Worm (Caenorhabditis elegans) whole organism, L3 larva: ENCODE measurements around the gene F39G3.3.

Source experiments
- R02D3.7 ChIP-seq: fragments of 150-350 bp; optimal IDR thresholded peaks from 2 replicates; lab custom pipeline; 2014; ENCODE audit warnings: missing biosample characterization, missing genetic modification characterization
- elt-1 ChIP-seq: fragments of 150-350 bp; optimal IDR thresholded peaks from 2 replicates; lab custom pipeline; 2014; ENCODE audit warnings: missing biosample characterization, missing genetic modification characterization
- lin-39 ChIP-seq: fragments of 150-350 bp; optimal IDR thresholded peaks from 2 replicates; lab custom pipeline; 2018; ENCODE audit warnings: missing biosample characterization, missing genetic modification reagents, missing genetic modification characterization
- nhr-43 ChIP-seq: sonication (generic microtip); optimal IDR thresholded peaks from 2 replicates; lab custom pipeline; 2016; ENCODE audit warnings: mild to moderate bottlenecking, missing genetic modification characterization, missing compliant biosample characterization; ENCODE audit not compliant: poor library complexity, severe bottlenecking
- nhr-76 ChIP-seq: fragments of 150-350 bp; sonication (generic microtip); optimal IDR thresholded peaks from 5 replicates; lab custom pipeline; 2014; ENCODE audit warnings: missing biosample characterization, missing genetic modification characterization
- pha-4 ChIP-seq: fragments of 150-350 bp; optimal IDR thresholded peaks from 2 replicates; lab custom pipeline; 2014; ENCODE audit warnings: missing biosample characterization, missing genetic modification reagents, missing genetic modification characterization
- ztf-11 ChIP-seq: fragments of 150-350 bp; optimal IDR thresholded peaks from 2 replicates; lab custom pipeline; 2014; ENCODE audit warnings: missing biosample characterization, missing genetic modification characterization
- ztf-4 ChIP-seq: fragments of 150-350 bp; optimal IDR thresholded peaks from 2 replicates; lab custom pipeline; 2014; ENCODE audit warnings: missing biosample characterization, missing genetic modification characterization

- TF ChIP-seq R02D3.7 (tag; lab: Kevin White, UChicago) (no peak), pha-4 (tag; lab: Kevin White, UChicago) (no peak), elt-1 (tag; lab: Kevin White, UChicago) (no peak), ztf-11 (tag; lab: Kevin White, UChicago) (no peak), nhr-43 (tag; lab: Kevin White, UChicago) (no peak), ztf-4 (no peak), nhr-76 (tag; lab: Kevin White, UChicago) (no peak), lin-39 (tag; lab: Kevin White, UChicago) (no peak)
These were observed 23.8 kb downstream of the F39G3.3 start, which contains the start of gene pgl-3 for ce11 chrV:4755308-4756029.
